Fruit fly (Drosophila melanogaster) Kc167 (cell line): ENCODE measurements around the gene CG14718.

Experiments used
- Myc ChIP-seq: fragments of >200 bp; optimal IDR thresholded peaks from 2 replicates; lab custom pipeline; 2017; ENCODE audit warnings: missing external identifiers
- Sin3A ChIP-seq: fragments of >200 bp; optimal IDR thresholded peaks from 2 replicates; lab custom pipeline; 2018; ENCODE audit warnings: missing external identifiers
- h ChIP-seq: fragments of >200 bp; optimal IDR thresholded peaks from 3 replicates; lab custom pipeline; 2018; ENCODE audit warnings: missing external identifiers
- insv ChIP-seq: fragments of >200 bp; optimal IDR thresholded peaks from 3 replicates; lab custom pipeline; 2018; ENCODE audit warnings: missing external identifiers
- psq ChIP-seq: fragments of >200 bp; optimal IDR thresholded peaks from 2 replicates; lab custom pipeline; 2017; ENCODE audit warnings: missing external identifiers
- ttk ChIP-seq: sonication (Bioruptor generic); optimal IDR thresholded peaks from 2 replicates; lab custom pipeline; 2017; ENCODE audit warnings: missing external identifiers

The CG14718 gene

DNA sequence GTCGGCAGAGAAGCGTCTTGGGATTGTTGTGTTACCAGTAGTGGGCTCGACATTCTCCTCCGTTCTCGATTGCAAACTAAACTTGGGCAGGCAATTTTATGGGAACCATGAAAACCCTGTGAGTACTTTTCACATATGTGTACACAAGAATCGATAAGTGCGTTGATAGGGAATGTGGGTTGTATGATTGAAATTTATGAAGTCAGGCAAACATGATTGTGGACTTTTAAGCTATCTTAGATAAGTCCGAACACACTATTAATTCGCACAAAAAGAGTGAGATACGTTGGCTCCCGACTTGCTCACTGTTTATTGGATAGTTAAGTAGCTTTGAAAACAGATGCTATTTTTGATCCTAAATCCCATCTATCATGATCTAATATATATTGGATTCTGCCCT is 8.7 kb upstream of the CG14718 start, which contains the start of gene CG18765:
Gene CG18765 (minus strand): TSS at position 53 of the 400 bp plus-strand sequence.
- TF ChIP-seq ttk (lab: Kevin White, UChicago) (no peak), insv (no peak), Sin3A (lab: Kevin White, UChicago) (no peak), psq (lab: Kevin White, UChicago) (no peak), Myc (no peak), h (lab: Kevin White, UChicago) (no peak)

DNA sequence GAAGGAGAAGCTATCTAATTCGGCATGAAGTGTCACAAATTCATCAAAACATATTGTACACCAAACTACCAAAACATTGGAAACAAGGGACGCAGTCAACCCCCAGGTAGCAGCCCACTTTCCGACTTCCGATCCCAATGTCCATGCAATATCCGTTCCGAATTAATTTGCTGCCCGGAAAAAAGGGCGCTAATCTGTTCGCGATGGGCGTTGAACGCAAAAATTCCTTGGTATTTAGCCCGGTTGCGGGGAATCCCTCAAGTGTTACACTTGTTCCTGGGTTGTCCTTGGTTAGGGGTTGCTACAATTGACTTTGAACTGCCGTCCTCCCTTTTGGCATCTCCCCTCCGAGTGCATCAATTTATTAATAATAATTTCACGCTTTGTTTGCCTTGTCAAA is 7.9 kb upstream of the CG14718 start:
- no peak for TF ChIP-seq insv
- TF ChIP-seq Sin3A (lab: Kevin White, UChicago) = no peak
- no peak for TF ChIP-seq psq (lab: Kevin White, UChicago)
- no peak for TF ChIP-seq Myc
- TF ChIP-seq h (lab: Kevin White, UChicago) = no peak
- no peak for TF ChIP-seq ttk (lab: Kevin White, UChicago)

DNA sequence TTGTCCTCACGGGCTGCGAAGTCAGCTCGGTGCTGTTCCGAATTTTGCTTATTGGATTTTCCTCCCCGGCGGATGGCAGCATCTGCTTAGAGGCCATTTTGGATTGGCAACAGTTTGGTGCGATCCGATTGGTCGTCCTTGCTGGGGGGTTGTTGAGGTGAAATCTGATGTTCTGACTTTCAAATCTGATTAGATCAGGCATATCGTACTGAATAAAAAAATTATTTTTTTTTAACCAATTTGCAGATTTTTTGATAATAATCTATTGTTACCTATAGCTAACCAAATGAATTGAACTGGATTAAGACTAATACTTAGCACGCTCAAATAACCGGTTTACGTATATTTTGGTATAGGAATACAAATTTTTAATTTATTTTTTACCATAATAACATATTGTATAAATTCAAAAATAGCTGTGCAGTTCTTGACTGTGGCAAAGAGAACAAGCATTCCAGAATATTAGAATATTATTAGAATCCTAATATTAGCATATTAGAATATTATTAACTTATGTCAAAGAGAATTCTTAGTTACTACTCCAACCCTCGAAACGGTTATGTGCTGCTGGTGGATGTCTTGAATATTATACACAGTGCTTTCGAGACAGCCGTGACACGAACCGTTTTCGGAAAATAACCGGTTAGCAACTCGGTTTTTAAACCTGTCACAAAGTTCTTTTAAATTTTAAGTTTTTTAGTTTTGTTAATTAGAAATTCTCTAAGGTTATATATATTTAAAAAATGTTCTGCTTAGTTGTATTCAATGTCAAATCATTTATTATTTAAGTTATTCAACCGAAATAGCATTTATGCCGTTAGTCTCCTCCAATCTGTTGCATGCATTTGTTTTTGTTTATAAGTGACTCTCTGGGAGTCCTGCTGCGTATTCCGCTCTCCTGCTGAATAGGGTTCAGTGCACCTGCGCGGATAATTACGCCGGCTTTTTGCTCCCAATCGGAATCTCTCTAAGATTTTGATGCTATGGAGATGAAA is 5.8 kb upstream of the CG14718 start, which contains the start of gene Fer3:
Gene Fer3 (minus strand): TSS at position 1 of the 995 bp plus-strand sequence.
- no peak for TF ChIP-seq psq (lab: Kevin White, UChicago)
- TF ChIP-seq h (lab: Kevin White, UChicago) = no peak
- TF ChIP-seq Myc = no peak
- TF ChIP-seq insv = no peak
- TF ChIP-seq Sin3A (lab: Kevin White, UChicago) = no peak
- TF ChIP-seq ttk (lab: Kevin White, UChicago) = no peak

DNA sequence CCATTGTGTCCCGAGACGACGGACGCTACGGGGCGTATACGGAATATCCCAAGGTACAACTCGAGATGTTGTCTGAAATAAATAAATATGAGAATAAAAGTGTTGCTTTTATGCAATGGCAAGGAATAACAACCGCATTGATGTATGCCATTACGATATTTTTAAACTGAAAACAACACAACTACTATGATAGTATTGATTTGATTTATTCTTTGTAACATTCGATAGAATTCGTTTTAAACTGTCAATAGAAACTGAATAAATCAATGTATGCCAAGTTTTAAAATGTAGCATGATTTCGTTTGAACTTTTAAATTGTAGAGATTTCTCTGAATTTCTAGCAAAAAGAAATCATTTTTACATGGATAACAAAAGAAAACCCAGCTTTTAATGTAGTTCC is 4.2 kb upstream of the CG14718 start, which contains the start of gene CG14717:
Gene CG14717 (plus strand): TSS at position 301 of the 400 bp plus-strand sequence.
- TF ChIP-seq insv (no peak), h (lab: Kevin White, UChicago) (no peak), ttk (lab: Kevin White, UChicago) (no peak), Sin3A (lab: Kevin White, UChicago) (no peak), psq (lab: Kevin White, UChicago) (no peak), Myc (no peak)

DNA sequence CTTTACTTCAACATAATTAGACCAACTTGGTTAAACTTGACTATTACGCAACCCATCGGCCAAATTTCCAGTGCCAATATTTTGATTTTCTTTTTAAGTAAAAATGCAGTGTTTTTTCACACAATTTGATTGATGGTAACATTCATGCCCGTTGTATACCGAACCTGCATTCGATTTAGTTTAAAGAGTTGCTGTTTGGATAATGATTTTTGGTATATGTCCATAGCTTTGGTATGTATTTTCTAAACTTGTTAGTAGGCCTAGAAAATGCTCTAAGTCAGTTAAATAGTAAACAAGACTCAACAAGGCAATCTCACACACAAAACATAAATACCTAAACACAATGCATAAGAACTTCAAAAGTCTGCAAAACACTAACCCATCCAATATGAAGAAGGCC is 3.3 kb downstream of the CG14718 start, which contains the start of gene I-t:
Gene I-t (plus strand): TSS at position 301 of the 400 bp plus-strand sequence.
- TF ChIP-seq psq (lab: Kevin White, UChicago) (no peak), ttk (lab: Kevin White, UChicago) (no peak), Myc (no peak), Sin3A (lab: Kevin White, UChicago) (no peak), insv (no peak), h (lab: Kevin White, UChicago) (no peak)

DNA sequence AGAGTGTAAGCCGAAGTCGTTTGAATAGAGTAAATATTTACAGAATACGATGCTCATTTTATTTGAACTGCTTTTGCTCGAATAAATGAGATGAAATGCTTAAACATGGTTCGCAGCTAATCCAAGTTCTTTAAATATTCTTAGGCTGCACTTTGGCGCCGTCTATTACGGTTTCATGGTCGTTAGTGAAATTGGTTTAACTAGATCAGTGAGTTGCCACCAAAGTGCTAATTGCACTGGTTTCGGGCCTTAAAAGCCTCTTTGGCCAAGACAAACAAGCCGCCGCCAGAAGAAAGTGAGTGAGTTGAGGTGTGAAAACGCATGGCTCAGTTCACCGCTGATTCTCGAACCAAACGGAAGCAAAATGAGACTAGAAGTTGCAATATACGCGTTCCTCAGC is 11.0 kb downstream of the CG14718 start, which contains the start of gene CG14720:
Gene CG14720 (plus strand): TSS at position 301 of the 400 bp plus-strand sequence.
- no peak for TF ChIP-seq h (lab: Kevin White, UChicago)
- no peak for TF ChIP-seq Sin3A (lab: Kevin White, UChicago)
- TF ChIP-seq ttk (lab: Kevin White, UChicago) = no peak
- no peak for TF ChIP-seq Myc
- no peak for TF ChIP-seq psq (lab: Kevin White, UChicago)
- TF ChIP-seq insv = no peak

DNA sequence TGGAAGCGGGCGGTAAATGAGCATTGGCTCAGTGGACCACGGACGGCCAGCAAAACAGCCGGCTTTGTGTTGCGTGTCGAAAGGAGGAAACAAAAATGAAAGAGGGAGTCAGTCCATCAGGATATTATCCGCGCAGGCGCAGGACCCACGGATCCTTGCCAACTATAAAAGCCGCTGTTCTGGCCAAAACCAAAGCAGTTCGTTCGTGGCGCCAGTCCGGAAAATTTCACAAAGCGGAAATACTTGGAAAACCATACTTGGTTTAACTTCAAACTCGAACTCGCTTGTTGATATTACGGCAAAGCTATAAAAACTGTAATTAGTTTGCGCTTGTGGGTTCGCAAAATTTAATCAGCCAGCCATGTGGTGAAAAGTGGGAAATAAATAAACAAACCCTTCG is 21.2 kb downstream of the CG14718 start, which contains the start of gene CG12594:
Gene CG12594 (plus strand): TSS at position 142 of the 400 bp plus-strand sequence.
- TF ChIP-seq Myc (no peak), insv (no peak), h (lab: Kevin White, UChicago) (no peak), ttk (lab: Kevin White, UChicago) (no peak), psq (lab: Kevin White, UChicago) (no peak), Sin3A (lab: Kevin White, UChicago) (no peak)

DNA sequence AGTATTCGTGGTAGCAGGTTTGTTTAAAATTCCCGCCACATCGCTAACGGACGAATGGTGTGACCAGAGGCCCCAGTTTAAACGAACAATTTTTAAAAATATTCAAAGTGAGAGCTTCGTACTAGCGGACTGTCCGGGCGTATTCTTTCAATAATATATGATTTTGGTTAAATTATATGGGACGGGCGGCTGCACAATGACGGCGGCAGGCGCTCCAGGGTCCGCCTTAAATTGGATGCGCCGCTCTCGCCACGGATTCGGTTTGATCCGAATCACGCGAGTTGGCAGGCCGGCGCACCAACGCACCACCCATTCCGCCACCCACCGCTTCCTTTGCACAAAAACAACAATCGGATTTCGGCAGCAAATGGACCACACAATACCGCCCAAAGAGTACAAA is 34.9 kb downstream of the CG14718 start, which contains the start of gene CG14721:
Gene CG14721 (plus strand): TSS at position 111 of the 400 bp plus-strand sequence.
- no peak for TF ChIP-seq psq (lab: Kevin White, UChicago)
- no peak for TF ChIP-seq insv
- TF ChIP-seq h (lab: Kevin White, UChicago) = no peak
- no peak for TF ChIP-seq ttk (lab: Kevin White, UChicago)
- TF ChIP-seq Sin3A (lab: Kevin White, UChicago) = no peak
- TF ChIP-seq Myc = no peak

DNA sequence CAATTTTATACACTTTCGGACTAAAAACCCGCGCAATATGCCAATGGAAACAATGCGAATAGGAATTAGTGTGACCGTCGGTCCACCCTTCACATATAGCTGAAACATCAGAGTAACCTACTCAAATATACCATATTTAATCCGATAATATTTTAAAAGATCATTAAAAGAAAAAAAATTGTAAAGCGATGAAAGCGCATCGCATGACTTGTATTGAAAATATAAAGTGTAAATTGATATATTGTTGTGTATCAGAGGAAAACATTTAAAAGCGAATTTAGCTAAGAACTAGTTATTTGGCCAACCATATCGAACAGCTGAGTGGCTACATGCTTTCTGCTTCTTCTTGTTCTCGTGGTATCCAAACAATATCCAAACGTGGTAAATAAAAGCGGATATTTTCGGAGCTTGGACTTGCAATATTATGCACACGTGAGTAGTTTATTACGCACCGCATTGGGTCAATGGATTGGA is 41.4 kb downstream of the CG14718 start, which contains the start of the genes Blm and CG14722:
Gene Blm (minus strand): TSS at position 54 of the 474 bp plus-strand sequence.
Gene CG14722 (plus strand): TSS at position 161 of the 474 bp plus-strand sequence.
- no peak for TF ChIP-seq Sin3A (lab: Kevin White, UChicago)
- TF ChIP-seq Myc = no peak
- no peak for TF ChIP-seq insv
- no peak for TF ChIP-seq psq (lab: Kevin White, UChicago)
- no peak for TF ChIP-seq h (lab: Kevin White, UChicago)
- TF ChIP-seq ttk (lab: Kevin White, UChicago) = no peak

DNA sequence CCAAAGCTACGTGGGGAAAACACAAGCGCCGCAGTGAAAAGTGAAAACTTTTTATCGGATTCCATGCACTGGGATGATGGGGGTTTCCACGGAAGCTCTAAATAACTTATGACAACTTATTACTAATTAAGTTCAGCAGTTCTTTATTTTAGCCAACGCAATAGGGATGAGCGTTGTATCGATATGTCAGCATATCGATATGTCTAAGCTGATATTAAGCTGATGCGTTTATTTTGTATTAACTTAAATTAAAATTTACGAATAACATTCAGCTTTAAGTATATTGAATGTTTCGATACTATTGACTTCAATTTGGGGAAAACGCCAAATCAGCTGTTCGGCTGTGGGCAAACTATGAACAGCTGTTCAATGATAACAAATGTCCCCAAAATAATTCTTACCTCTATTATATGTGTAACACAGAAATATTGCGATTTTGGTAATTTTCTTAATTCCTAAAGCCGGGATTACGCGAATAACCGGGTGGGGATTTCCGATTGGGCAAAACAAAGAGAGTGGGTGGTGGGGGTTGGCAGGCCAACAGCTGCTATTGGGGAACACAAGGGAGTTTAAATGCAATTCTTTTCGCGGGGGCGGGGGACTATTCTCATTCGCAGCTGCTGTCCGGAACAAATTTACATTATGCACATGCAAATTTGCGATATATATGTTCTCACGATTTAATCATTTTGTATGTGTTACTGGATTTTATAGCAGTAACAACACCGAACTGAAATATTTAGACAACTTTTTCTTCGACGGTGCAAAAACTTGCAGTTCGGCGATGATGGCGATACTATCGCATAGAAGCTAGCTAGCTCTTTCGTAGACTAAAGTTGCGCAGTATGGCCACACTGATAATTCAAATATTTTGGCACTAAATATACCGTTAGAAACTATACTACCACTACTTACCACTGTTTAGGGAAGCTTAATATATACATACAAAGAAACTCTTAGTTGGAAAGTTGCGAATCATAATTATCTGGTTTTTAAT is 49.2 kb downstream of the CG14718 start, which contains the start of gene CG6923:
Gene CG6923 (minus strand): TSS at position 733 of the 997 bp plus-strand sequence.
- TF ChIP-seq insv (no peak), psq (lab: Kevin White, UChicago) (no peak), ttk (lab: Kevin White, UChicago) (no peak), h (lab: Kevin White, UChicago) (no peak), Myc (no peak), Sin3A (lab: Kevin White, UChicago) (no peak)

DNA sequence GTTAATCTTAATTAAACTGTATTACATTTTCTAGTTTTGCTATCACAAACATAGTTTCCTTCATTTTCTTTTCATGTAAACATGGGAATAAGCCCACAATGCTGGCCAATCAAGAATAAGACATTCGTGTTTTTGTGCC is 49.7 kb downstream of the CG14718 start, which contains the start of gene CG43062:
Gene CG43062 (plus strand): TSS at position 40 of the 139 bp plus-strand sequence.
- no peak for TF ChIP-seq Sin3A (lab: Kevin White, UChicago)
- TF ChIP-seq Myc = no peak
- no peak for TF ChIP-seq h (lab: Kevin White, UChicago)
- no peak for TF ChIP-seq ttk (lab: Kevin White, UChicago)
- no peak for TF ChIP-seq psq (lab: Kevin White, UChicago)
- TF ChIP-seq insv = no peak
